Worm (Caenorhabditis elegans) whole organism, young adult: ENCODE results near the gene nsun-5.

Source experiments
- B0019.2 ChIP-seq: fragments of 200-800 bp; sonication (Bioruptor generic); conservative IDR thresholded peaks from 2 replicates; pipeline ENCODE4 v1.3.6; 2022; ENCODE audit warnings: missing genetic modification reagents, missing genetic modification characterization, missing compliant biosample characterization
- D2030.7 ChIP-seq: fragments of 200-800 bp; sonication (Bioruptor generic); IDR thresholded peaks from 2 replicates; pipeline ENCODE4 v1.3.6; 2022; ENCODE audit warnings: missing genetic modification reagents, missing genetic modification characterization, missing compliant biosample characterization
- F33H1.4 ChIP-seq: fragments of 200-800 bp; sonication (Bioruptor generic); IDR thresholded peaks from 2 replicates; pipeline ENCODE4 v1.3.6; 2022; ENCODE audit warnings: missing genetic modification reagents, missing genetic modification characterization, missing compliant biosample characterization
- F37B4.10 ChIP-seq: fragments of 200-800 bp; sonication (Bioruptor generic); IDR thresholded peaks from 2 replicates; pipeline ENCODE4 v1.3.6; 2022; ENCODE audit warnings: missing genetic modification characterization, missing compliant biosample characterization
- F57C9.4 ChIP-seq: sonication (generic microtip); optimal IDR thresholded peaks from 2 replicates; lab custom pipeline; 2017; ENCODE audit warnings: mild to moderate bottlenecking, missing genetic modification characterization, missing compliant biosample characterization
- K12H6.12 ChIP-seq: fragments of 200-800 bp; sonication (Bioruptor generic); optimal IDR thresholded peaks from 2 replicates; lab custom pipeline; 2018; ENCODE audit warnings: mild to moderate bottlenecking, missing genetic modification characterization, missing compliant biosample characterization
- T07F8.4 ChIP-seq: sonication (generic microtip); optimal IDR thresholded peaks from 2 replicates; lab custom pipeline; 2016; ENCODE audit warnings: mild to moderate bottlenecking, missing genetic modification characterization, moderate library complexity, missing compliant biosample characterization
- T26A5.8 ChIP-seq: sonication (generic microtip); optimal IDR thresholded peaks from 2 replicates; lab custom pipeline; 2016; ENCODE audit warnings: missing genetic modification characterization, missing compliant biosample characterization
- Y56A3A.18 ChIP-seq: fragments of 200-800 bp; sonication (Bioruptor generic); IDR thresholded peaks from 2 replicates; pipeline ENCODE4 v1.3.6; 2022; ENCODE audit warnings: missing genetic modification reagents, missing genetic modification characterization, missing compliant biosample characterization
- Y67H2A.10 ChIP-seq: fragments of 200-800 bp; sonication (Bioruptor generic); conservative IDR thresholded peaks from 2 replicates; pipeline ENCODE4 v1.3.6; 2022; ENCODE audit warnings: missing genetic modification reagents, missing genetic modification characterization, missing compliant biosample characterization
- akir-1 ChIP-seq: fragments of 200-800 bp; sonication (Bioruptor generic); optimal IDR thresholded peaks from 2 replicates; lab custom pipeline; 2018; ENCODE audit warnings: mild to moderate bottlenecking, missing genetic modification characterization, moderate library complexity, missing compliant biosample characterization
- aptf-3 ChIP-seq: fragments of 200-800 bp; sonication (Bioruptor generic); IDR thresholded peaks from 2 replicates; pipeline ENCODE4 v1.3.6; 2022; ENCODE audit warnings: missing genetic modification characterization, missing compliant biosample characterization
- athp-1 ChIP-seq: sonication (generic microtip); optimal IDR thresholded peaks from 2 replicates; lab custom pipeline; 2017; ENCODE audit warnings: mild to moderate bottlenecking, missing genetic modification characterization, missing compliant biosample characterization
- cebp-2 ChIP-seq: fragments of 200-800 bp; sonication (Bioruptor generic); IDR thresholded peaks from 2 replicates; pipeline ENCODE4 v1.3.6; 2022; ENCODE audit warnings: missing genetic modification characterization, missing compliant biosample characterization
- ceh-100 ChIP-seq: fragments of 200-800 bp; sonication (Bioruptor generic); IDR thresholded peaks from 2 replicates; pipeline ENCODE4 v1.3.6; 2022; ENCODE audit warnings: missing genetic modification reagents, missing genetic modification characterization, missing compliant biosample characterization
- ceh-40 ChIP-seq: fragments of 200-800 bp; sonication (Bioruptor generic); IDR thresholded peaks from 2 replicates; pipeline ENCODE4 v1.3.6; 2022; ENCODE audit warnings: missing genetic modification characterization, missing compliant biosample characterization
- dpl-1 ChIP-seq: fragments of 150-350 bp; optimal IDR thresholded peaks from 2 replicates; lab custom pipeline; 2014; ENCODE audit warnings: missing biosample characterization, missing genetic modification reagents, missing genetic modification characterization
- egl-44 ChIP-seq: fragments of 200-800 bp; sonication (Bioruptor generic); IDR thresholded peaks from 2 replicates; pipeline ENCODE4 v1.3.6; 2022; ENCODE audit warnings: missing genetic modification reagents, missing genetic modification characterization, missing compliant biosample characterization
- egrh-3 ChIP-seq: fragments of 200-800 bp; sonication (Bioruptor generic); IDR thresholded peaks from 2 replicates; pipeline ENCODE4 v1.3.6; 2022; ENCODE audit warnings: missing genetic modification reagents, missing genetic modification characterization, missing compliant biosample characterization
- ets-4 ChIP-seq: fragments of 200-800 bp; sonication (Bioruptor generic); optimal IDR thresholded peaks from 2 replicates; lab custom pipeline; 2018; ENCODE audit warnings: mild to moderate bottlenecking, missing genetic modification characterization, missing compliant biosample characterization
- gei-17 ChIP-seq: fragments of 200-800 bp; sonication (Bioruptor generic); optimal IDR thresholded peaks from 2 replicates; lab custom pipeline; 2018; ENCODE audit warnings: mild to moderate bottlenecking, missing genetic modification characterization, missing compliant biosample characterization
- him-1 ChIP-seq: sonication (generic microtip); optimal IDR thresholded peaks from 2 replicates; lab custom pipeline; 2016; ENCODE audit warnings: missing genotype, missing genetic modification reagents, missing genetic modification characterization, missing compliant biosample characterization
- hlh-12 ChIP-seq: sonication (generic microtip); optimal IDR thresholded peaks from 2 replicates; lab custom pipeline; 2016; ENCODE audit warnings: missing genetic modification characterization, missing compliant biosample characterization
- hsf-1 ChIP-seq: fragments of 200-800 bp; sonication (Bioruptor generic); IDR thresholded peaks from 2 replicates; pipeline ENCODE4 v1.3.6; 2022; ENCODE audit warnings: missing genetic modification reagents, missing genetic modification characterization, missing compliant biosample characterization
- lin-54 ChIP-seq: fragments of 200-800 bp; sonication (Bioruptor generic); optimal IDR thresholded peaks from 2 replicates; lab custom pipeline; 2018; ENCODE audit warnings: mild to moderate bottlenecking, missing genetic modification characterization, missing compliant biosample characterization
- madf-3 ChIP-seq: fragments of 200-800 bp; sonication (Bioruptor generic); IDR thresholded peaks from 2 replicates; pipeline ENCODE4 v1.3.6; 2022; ENCODE audit warnings: missing genetic modification reagents, missing genetic modification characterization, missing compliant biosample characterization
- madf-6 ChIP-seq: fragments of 200-800 bp; sonication (Bioruptor generic); IDR thresholded peaks from 2 replicates; pipeline ENCODE4 v1.3.6; 2022; ENCODE audit warnings: missing genetic modification reagents, missing genetic modification characterization, missing compliant biosample characterization
- madf-8 ChIP-seq: fragments of 200-800 bp; sonication (Bioruptor generic); conservative IDR thresholded peaks from 2 replicates; pipeline ENCODE4 v1.3.6; 2022; ENCODE audit warnings: missing genetic modification reagents, missing genetic modification characterization, missing compliant biosample characterization
- mcd-1 ChIP-seq: fragments of 200-800 bp; sonication (Bioruptor generic); IDR thresholded peaks from 2 replicates; pipeline ENCODE4 v1.3.6; 2022; ENCODE audit warnings: missing genetic modification reagents, missing genetic modification characterization, missing compliant biosample characterization
- mes-4 ChIP-seq: sonication (generic microtip); optimal IDR thresholded peaks from 2 replicates; lab custom pipeline; 2016; ENCODE audit warnings: missing genotype, missing genetic modification characterization, missing compliant biosample characterization
- mxl-1 ChIP-seq: sonication (generic microtip); optimal IDR thresholded peaks from 2 replicates; lab custom pipeline; 2016; ENCODE audit warnings: missing genetic modification characterization, missing compliant biosample characterization
- nfya-1 ChIP-seq: sonication (generic microtip); optimal IDR thresholded peaks from 2 replicates; lab custom pipeline; 2017; ENCODE audit warnings: antibody characterized with exemption, missing compliant biosample characterization, missing genetic modification characterization, borderline replicate concordance; ENCODE audit not compliant: insufficient read depth
- nfyb-1 ChIP-seq: fragments of 200-800 bp; sonication (Bioruptor generic); IDR thresholded peaks from 2 replicates; pipeline ENCODE4 v1.3.6; 2022; ENCODE audit warnings: missing genetic modification reagents, missing genetic modification characterization, missing compliant biosample characterization
- nhr-120 ChIP-seq: fragments of 200-800 bp; sonication (Bioruptor generic); IDR thresholded peaks from 2 replicates; pipeline ENCODE4 v1.3.6; 2022; ENCODE audit warnings: missing genetic modification characterization, missing compliant biosample characterization
- nhr-179 ChIP-seq: sonication (generic microtip); optimal IDR thresholded peaks from 2 replicates; lab custom pipeline; 2016; ENCODE audit warnings: mild to moderate bottlenecking, missing genetic modification characterization, missing compliant biosample characterization
- pbrm-1 ChIP-seq: fragments of 200-800 bp; sonication (Bioruptor generic); IDR thresholded peaks from 2 replicates; pipeline ENCODE4 v1.3.6; 2022; ENCODE audit warnings: missing genetic modification reagents, missing genetic modification characterization, missing compliant biosample characterization
- repo-1 ChIP-seq: sonication (generic microtip); optimal IDR thresholded peaks from 2 replicates; lab custom pipeline; 2017; ENCODE audit warnings: mild to moderate bottlenecking, missing genetic modification characterization, missing compliant biosample characterization
- rpc-1 ChIP-seq, 2 experiments: fragments of 150-350 bp in 1 of 2; sonication (generic microtip) in 1 of 2; optimal IDR thresholded peaks; 2 replicates each; lab custom pipeline; 2014 to 2018; ENCODE audit warnings: missing biosample characterization in 1 of 2, missing genetic modification characterization in 1 of 2, missing genetic modification reagents in 1 of 2, missing genotype in 1 of 2
- sea-2 ChIP-seq: fragments of 200-800 bp; sonication (Bioruptor generic); IDR thresholded peaks from 2 replicates; pipeline ENCODE4 v1.3.6; 2022; ENCODE audit warnings: missing genetic modification characterization, missing compliant biosample characterization
- snpc-1.3 ChIP-seq: sonication (generic microtip); optimal IDR thresholded peaks from 2 replicates; lab custom pipeline; 2017; ENCODE audit warnings: missing genetic modification characterization, mild to moderate bottlenecking, missing compliant biosample characterization, antibody characterized with exemption, moderate library complexity, missing genotype, missing genetic modification reagents; ENCODE audit not compliant: insufficient read depth
- snpc-3.4 ChIP-seq: sonication (generic microtip); optimal IDR thresholded peaks from 2 replicates; lab custom pipeline; 2017; ENCODE audit warnings: missing genetic modification characterization, mild to moderate bottlenecking, missing compliant biosample characterization, antibody characterized with exemption, moderate library complexity, missing genotype, missing genetic modification reagents
- snpc-4 ChIP-seq, 5 experiments: fragments of 150-350 bp in 1 of 5; sonication (generic microtip) in 4 of 5; optimal IDR thresholded peaks; 2 replicates each; lab custom pipeline; 2014 to 2018; ENCODE audit warnings: missing genetic modification characterization in 5 of 5, missing biosample characterization in 3 of 5, antibody characterized with exemption in 2 of 5, mild to moderate bottlenecking in 2 of 5, missing compliant biosample characterization in 2 of 5, missing genotype in 2 of 5, moderate library complexity in 2 of 5, missing genetic modification reagents in 1 of 5
- tbp1 ChIP-seq: fragments of 200-800 bp; sonication (Bioruptor generic); optimal IDR thresholded peaks from 2 replicates; lab custom pipeline; 2018; ENCODE audit warnings: mild to moderate bottlenecking, missing genetic modification characterization, missing compliant biosample characterization
- tbx-9 ChIP-seq: sonication (generic microtip); optimal IDR thresholded peaks from 2 replicates; lab custom pipeline; 2016; ENCODE audit warnings: borderline replicate concordance, missing genetic modification characterization, inconsistent platforms, missing compliant biosample characterization
- ztf-22 ChIP-seq: fragments of 200-800 bp; sonication (Bioruptor generic); optimal IDR thresholded peaks from 2 replicates; lab custom pipeline; 2018; ENCODE audit warnings: mild to moderate bottlenecking, missing genetic modification characterization, moderate library complexity, missing compliant biosample characterization
- ztf-28 ChIP-seq: fragments of 200-800 bp; sonication (Bioruptor generic); IDR thresholded peaks from 2 replicates; pipeline ENCODE4 v1.3.6; 2022; ENCODE audit warnings: missing genetic modification reagents, missing genetic modification characterization, missing compliant biosample characterization
- ztf-6 ChIP-seq: fragments of 200-800 bp; sonication (Bioruptor generic); IDR thresholded peaks from 2 replicates; pipeline ENCODE4 v1.3.6; 2022; ENCODE audit warnings: missing genetic modification reagents, missing genetic modification characterization, missing compliant biosample characterization

The nsun-5 gene

ce11 chrII:15025599-15026164, 56.3 kb downstream of the nsun-5 start, which contains the start of gene cmtr-1:
cmtr-1 (plus strand) TSS chrII:15026114.
- TF ChIP-seq mes-4 (tag; lab: Kevin White, UChicago) (peak; percentile 72), egrh-3 (GFP tag; lab: Robert Waterston, UW) (peak; percentile 57), dpl-1 (GFP tag; lab: Kevin White, UChicago) (peak; percentile 78), ztf-28 (peak; percentile 86), B0019.2 (peak; percentile 73), Y67H2A.10 (no peak), ztf-6 (GFP tag; lab: Robert Waterston, UW) (no peak), mcd-1 (GFP tag; lab: Robert Waterston, UW) (peak; percentile 95), snpc-4 (GFP tag; optimal IDR thresholded peaks at IDR 0.05; lab: Kevin White, UChicago) (peak; percentile 100), snpc-4 (tag; optimal IDR thresholded peaks at IDR 0.05; lab: Kevin White, UChicago) (peak; percentile 100), repo-1 (tag; lab: Kevin White, UChicago) (peak; percentile 97), rpc-1 (optimal IDR thresholded peaks at IDR 0.05; lab: Kevin White, UChicago) (no peak), rpc-1 (tag; optimal IDR thresholded peaks at IDR 0.05; lab: Kevin White, UChicago) (peak; percentile 17), tbx-9 (tag; lab: Kevin White, UChicago) (no peak), ceh-100 (GFP tag; lab: Robert Waterston, UW) (peak; percentile 87), akir-1 (GFP tag; lab: Kevin White, UChicago) (peak; percentile 43), aptf-3 (GFP tag; lab: Robert Waterston, UW) (no peak), T26A5.8 (tag; lab: Kevin White, UChicago) (peak; percentile 44), Y56A3A.18 (GFP tag; lab: Robert Waterston, UW) (no peak; the same call in 1 of the 2 replicates), ceh-40 (no peak), gei-17 (peak; percentile 90), tbp1 (GFP tag; lab: Kevin White, UChicago) (peak; percentile 84), madf-6 (GFP tag; lab: Robert Waterston, UW) (peak; percentile 93), nhr-120 (GFP tag; lab: Robert Waterston, UW) (no peak), K12H6.12 (tag; lab: Kevin White, UChicago) (peak; percentile 81), pbrm-1 (peak; percentile 99), D2030.7 (GFP tag; lab: Robert Waterston, UW) (peak; percentile 100), egl-44 (GFP tag; lab: Robert Waterston, UW) (peak; percentile 85), athp-1 (peak; percentile 94), F57C9.4 (tag; lab: Kevin White, UChicago) (peak; percentile 71), madf-3 (GFP tag; lab: Robert Waterston, UW) (0 out of 2 replicates have a peak, but pooled peaks have one; percentile 56), lin-54 (GFP tag; lab: Kevin White, UChicago) (peak; percentile 96), cebp-2 (GFP tag; lab: Robert Waterston, UW) (peak; percentile 84), ztf-22 (GFP tag; lab: Kevin White, UChicago) (peak; percentile 37), F33H1.4 (peak; percentile 79), him-1 (tag; lab: Kevin White, UChicago) (peak; percentile 95), nfyb-1 (peak; percentile 97), nhr-179 (tag; lab: Kevin White, UChicago) (peak; percentile 28), hlh-12 (tag; lab: Kevin White, UChicago) (no peak), snpc-3.4 (tag; lab: Kevin White, UChicago) (peak; percentile 99), madf-8 (GFP tag; lab: Robert Waterston, UW) (peak; percentile 74), sea-2 (no peak), mxl-1 (tag; lab: Kevin White, UChicago) (no peak), snpc-1.3 (peak; percentile 98), F37B4.10 (GFP tag; lab: Robert Waterston, UW) (no peak), hsf-1 (GFP tag; lab: Robert Waterston, UW) (peak; percentile 87), T07F8.4 (tag; lab: Kevin White, UChicago) (peak; percentile 64), ets-4 (peak; percentile 51), nfya-1 (tag; lab: Kevin White, UChicago) (no peak)
